Worm (Caenorhabditis elegans): ENCODE data around the gene nlp-1.

ce11 chrX:3762410-3762809 lies 35.0 kb downstream of the nlp-1 start, which contains the start of gene T14G12.11:
- no peak for TF ChIP-seq W03F9.2 (tag; optimal IDR thresholded peaks at IDR 0.05)
- TF ChIP-seq dao-5 (tag; optimal IDR thresholded peaks at IDR 0.05): no peak

All from whole organism, L4/young adult.